Worm (Caenorhabditis elegans): ENCODE measurements around the gene clc-3.

- TF ChIP-seq sem-4 (tag; optimal IDR thresholded peaks at IDR 0.05) (no peak), F13H6.1 (tag; optimal IDR thresholded peaks at IDR 0.05) (no peak), lin-11 (tag; optimal IDR thresholded peaks at IDR 0.05) (peak; percentile 0), ztf-4 (tag; optimal IDR thresholded peaks at IDR 0.05) (no peak), nhr-129 (tag; optimal IDR thresholded peaks at IDR 0.05) (peak; percentile 56), fos-1 (tag; optimal IDR thresholded peaks at IDR 0.05) (peak; percentile 41), lin-13 (GFP tag; optimal IDR thresholded peaks at IDR 0.05) (peak; percentile 13), nhr-77 (tag; optimal IDR thresholded peaks at IDR 0.05) (no peak), unc-55 (GFP tag; optimal IDR thresholded peaks at IDR 0.05) (peak; percentile 31), unc-62 (GFP tag; optimal IDR thresholded peaks at IDR 0.05) (no peak)
These were observed 26.6 kb downstream of the clc-3 start, which contains the start of gene ZK816.3 for ce11 chrX:3347904-3348441.
